Worm (Caenorhabditis elegans) whole organism, L4 larva: ENCODE measurements around the gene C14C6.2.

Experiments
- ZK337.2 ChIP-seq: fragments of 200-800 bp; sonication (Bioruptor generic); IDR thresholded peaks from 2 replicates; pipeline ENCODE4 v1.3.6; 2022; ENCODE audit warnings: missing genetic modification reagents, missing genetic modification characterization, missing compliant biosample characterization
- ZK546.5 ChIP-seq, 2 experiments: sonication (generic microtip); optimal IDR thresholded peaks; 2 replicates each; lab custom pipeline; 2017; ENCODE audit warnings: missing biosample characterization in 2 of 2, missing genetic modification characterization in 2 of 2
- aha-1 ChIP-seq: fragments of 150-350 bp; peaks from one replicate; lab custom pipeline; 2014; ENCODE audit warnings: missing biosample characterization, missing genetic modification characterization
- ama-1 ChIP-seq: fragments of 150-350 bp; optimal IDR thresholded peaks from 2 replicates; lab custom pipeline; 2014; ENCODE audit warnings: inconsistent platforms, mixed read lengths
- arid-1 ChIP-seq: fragments of 200-800 bp; sonication (Bioruptor generic); conservative IDR thresholded peaks from 2 replicates; pipeline ENCODE4 v1.3.6; 2022; ENCODE audit warnings: missing genetic modification reagents, missing genetic modification characterization, missing compliant biosample characterization
- ceh-28 ChIP-seq: fragments of 150-350 bp; optimal IDR thresholded peaks from 2 replicates; lab custom pipeline; 2014; ENCODE audit warnings: missing biosample characterization, missing genetic modification reagents, missing genetic modification characterization
- ceh-32 ChIP-seq: sonication (generic microtip); optimal IDR thresholded peaks from 2 replicates; lab custom pipeline; 2016; ENCODE audit warnings: mild to moderate bottlenecking, missing genetic modification characterization, missing compliant biosample characterization; ENCODE audit not compliant: poor library complexity
- ceh-44 ChIP-seq: fragments of 200-800 bp; sonication (Bioruptor generic); IDR thresholded peaks from 2 replicates; pipeline ENCODE4 v1.3.6; 2022; ENCODE audit warnings: missing genetic modification reagents, missing genetic modification characterization, missing compliant biosample characterization
- ceh-62 ChIP-seq: sonication (generic microtip); optimal IDR thresholded peaks from 2 replicates; lab custom pipeline; 2017; ENCODE audit warnings: missing biosample characterization, missing genetic modification characterization
- ces-1 ChIP-seq: fragments of 150-350 bp; sonication (generic microtip); optimal IDR thresholded peaks from 4 replicates; lab custom pipeline; 2014; ENCODE audit warnings: missing biosample characterization, missing genetic modification reagents, missing genetic modification characterization
- daf-8 ChIP-seq: fragments of 200-800 bp; sonication (Bioruptor generic); IDR thresholded peaks from 2 replicates; pipeline ENCODE4 v1.3.6; 2022; ENCODE audit warnings: missing genetic modification characterization, missing compliant biosample characterization
- dmd-6 ChIP-seq: fragments of 200-800 bp; sonication (Bioruptor generic); IDR thresholded peaks from 2 replicates; pipeline ENCODE4 v1.3.6; 2022; ENCODE audit warnings: missing genetic modification reagents, missing genetic modification characterization, missing compliant biosample characterization
- dmd-8 ChIP-seq: fragments of 200-800 bp; sonication (Bioruptor generic); IDR thresholded peaks from 2 replicates; pipeline ENCODE4 v1.3.6; 2022; ENCODE audit warnings: missing genetic modification characterization, missing compliant biosample characterization
- hmg-1.1 ChIP-seq: fragments of 200-800 bp; sonication (Bioruptor generic); IDR thresholded peaks from 2 replicates; pipeline ENCODE4 v1.3.6; 2022; ENCODE audit warnings: missing genetic modification reagents, missing genetic modification characterization, missing compliant biosample characterization
- jun-1 ChIP-seq: fragments of 150-350 bp; optimal IDR thresholded peaks from 2 replicates; lab custom pipeline; 2014; ENCODE audit warnings: missing biosample characterization, missing genetic modification reagents, missing genetic modification characterization
- lim-7 ChIP-seq: fragments of 200-800 bp; sonication (Bioruptor generic); IDR thresholded peaks from 2 replicates; pipeline ENCODE4 v1.3.6; 2022; ENCODE audit warnings: missing genetic modification characterization, missing compliant biosample characterization
- lin-13 ChIP-seq: fragments of 150-350 bp; optimal IDR thresholded peaks from 2 replicates; lab custom pipeline; 2014; ENCODE audit warnings: missing biosample characterization, missing genetic modification reagents, missing genetic modification characterization
- lin-38 ChIP-seq: fragments of 200-800 bp; sonication (Bioruptor generic); IDR thresholded peaks from 2 replicates; pipeline ENCODE4 v1.3.6; 2022; ENCODE audit warnings: missing genetic modification reagents, missing genetic modification characterization, missing compliant biosample characterization
- lir-3 ChIP-seq: sonication (generic microtip); optimal IDR thresholded peaks from 2 replicates; lab custom pipeline; 2016; ENCODE audit warnings: mild to moderate bottlenecking, missing genetic modification characterization, missing compliant biosample characterization
- mep-1 ChIP-seq: fragments of 150-350 bp; sonication (generic microtip); optimal IDR thresholded peaks from 3 replicates; lab custom pipeline; 2014; ENCODE audit warnings: missing biosample characterization, missing genetic modification characterization
- mes-2 ChIP-seq: sonication (generic microtip); optimal IDR thresholded peaks from 2 replicates; lab custom pipeline; 2016; ENCODE audit warnings: missing genotype, mild to moderate bottlenecking, missing genetic modification characterization, missing compliant biosample characterization; ENCODE audit not compliant: poor library complexity, severe bottlenecking
- mxl-3 ChIP-seq: fragments of 200-800 bp; sonication (Bioruptor generic); optimal IDR thresholded peaks from 2 replicates; lab custom pipeline; 2018; ENCODE audit warnings: mild to moderate bottlenecking, missing genetic modification characterization, missing compliant biosample characterization
- nhr-10 ChIP-seq: fragments of 150-350 bp; optimal IDR thresholded peaks from 2 replicates; lab custom pipeline; 2014; ENCODE audit warnings: missing biosample characterization, missing genetic modification characterization
- nhr-111 ChIP-seq: fragments of 200-800 bp; sonication (Bioruptor generic); optimal IDR thresholded peaks from 2 replicates; lab custom pipeline; 2018; ENCODE audit warnings: mild to moderate bottlenecking, missing genetic modification characterization, missing compliant biosample characterization
- nhr-237 ChIP-seq: sonication (generic microtip); optimal IDR thresholded peaks from 2 replicates; lab custom pipeline; 2017; ENCODE audit warnings: missing biosample characterization, missing genetic modification characterization
- nhr-25 ChIP-seq: sonication (generic microtip); optimal IDR thresholded peaks from 2 replicates; lab custom pipeline; 2017; ENCODE audit warnings: missing genetic modification characterization, mild to moderate bottlenecking, missing compliant biosample characterization, antibody characterized with exemption, moderate library complexity, borderline replicate concordance; ENCODE audit not compliant: insufficient read depth
- nhr-28 ChIP-seq: fragments of 150-350 bp; optimal IDR thresholded peaks from 2 replicates; lab custom pipeline; 2014; ENCODE audit warnings: missing biosample characterization, missing genetic modification characterization
- nhr-48 ChIP-seq: sonication (generic microtip); optimal IDR thresholded peaks from 2 replicates; lab custom pipeline; 2016; ENCODE audit warnings: mild to moderate bottlenecking, missing genetic modification characterization, missing compliant biosample characterization
- pha-4 ChIP-seq, 2 experiments: fragments of 150-350 bp in 1 of 2; fragments of 200-800 bp in 1 of 2; sonication (Bioruptor generic) in 1 of 2; IDR thresholded peaks in 1 of 2; optimal IDR thresholded peaks in 1 of 2; 2 replicates each; pipeline versions ENCODE4 v1.3.6 to Lab custom; 2014 to 2022; ENCODE audit warnings: missing genetic modification characterization in 2 of 2, missing genetic modification reagents in 2 of 2, missing biosample characterization in 1 of 2, missing compliant biosample characterization in 1 of 2
- php-3 ChIP-seq: fragments of 200-800 bp; sonication (Bioruptor generic); IDR thresholded peaks from 2 replicates; pipeline ENCODE4 v1.3.6; 2022; ENCODE audit warnings: missing genetic modification reagents, missing genetic modification characterization, missing compliant biosample characterization
- snpc-1.2 ChIP-seq: fragments of 200-800 bp; sonication (Bioruptor generic); IDR thresholded peaks from 2 replicates; pipeline ENCODE4 v1.3.6; 2022; ENCODE audit warnings: missing genetic modification reagents, missing genetic modification characterization, missing compliant biosample characterization
- snpc-4 ChIP-seq: fragments of 150-350 bp; optimal IDR thresholded peaks from 2 replicates; lab custom pipeline; 2014; ENCODE audit warnings: missing biosample characterization, missing genetic modification characterization
- unc-62 ChIP-seq, 3 experiments: fragments of 150-350 bp in 1 of 3; sonication (generic microtip); optimal IDR thresholded peaks in 2 of 3; peaks in 1 of 3; 1 replicate in 1 of 3; 2 replicates in 2 of 3; lab custom pipeline; 2014 to 2017; ENCODE audit warnings: missing biosample characterization in 3 of 3, missing genetic modification characterization in 3 of 3, missing genetic modification reagents in 3 of 3, missing genotype in 1 of 3
- ztf-11 ChIP-seq: fragments of 150-350 bp; optimal IDR thresholded peaks from 2 replicates; lab custom pipeline; 2014; ENCODE audit warnings: missing biosample characterization, missing genetic modification characterization

C14C6.2 gene

DNA sequence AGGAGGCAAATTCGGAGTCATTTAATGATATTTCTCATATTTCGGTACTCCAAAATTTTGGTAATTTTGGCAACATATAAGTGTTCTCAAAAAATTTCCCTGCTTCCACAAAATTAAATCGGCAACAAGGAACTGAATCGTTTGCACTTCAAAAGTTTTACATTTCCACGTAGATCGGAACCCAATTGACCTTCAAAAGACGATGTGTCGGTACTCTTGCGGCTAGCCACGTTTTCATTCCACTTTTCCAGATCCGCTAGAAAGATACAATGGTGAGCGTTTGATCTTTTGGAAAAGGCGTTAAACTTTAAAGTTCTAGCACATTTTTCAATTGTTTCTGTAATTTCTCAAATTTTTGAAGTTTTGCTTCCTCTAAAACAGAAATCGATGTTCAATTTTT is 34.0 kb downstream of the C14C6.2 start:
- TF ChIP-seq snpc-1.2: no peak
- no peak for TF ChIP-seq nhr-25 (tag; lab: Kevin White, UChicago)
- TF ChIP-seq ceh-28 (tag; lab: Kevin White, UChicago): no peak
- no peak for TF ChIP-seq ces-1 (GFP tag; lab: Kevin White, UChicago)
- TF ChIP-seq php-3 (GFP tag; lab: Robert Waterston, UW): no peak
- TF ChIP-seq mxl-3 (GFP tag; lab: Kevin White, UChicago): no peak
- no peak for TF ChIP-seq dmd-8 (GFP tag; lab: Robert Waterston, UW)
- TF ChIP-seq jun-1 (tag; lab: Kevin White, UChicago): no peak
- TF ChIP-seq ceh-32 (tag; lab: Kevin White, UChicago): no peak
- no peak for TF ChIP-seq mep-1 (tag; lab: Kevin White, UChicago)
- no peak for TF ChIP-seq ama-1 (lab: Kevin White, UChicago)
- no peak for TF ChIP-seq lir-3 (tag; lab: Kevin White, UChicago)
- no peak for TF ChIP-seq arid-1 (GFP tag; lab: Robert Waterston, UW)
- TF ChIP-seq ceh-44 (GFP tag; lab: Robert Waterston, UW): no peak
- no peak for TF ChIP-seq ceh-62 (tag; lab: Kevin White, UChicago)
- no peak for TF ChIP-seq lin-38 (GFP tag; lab: Robert Waterston, UW)

DNA sequence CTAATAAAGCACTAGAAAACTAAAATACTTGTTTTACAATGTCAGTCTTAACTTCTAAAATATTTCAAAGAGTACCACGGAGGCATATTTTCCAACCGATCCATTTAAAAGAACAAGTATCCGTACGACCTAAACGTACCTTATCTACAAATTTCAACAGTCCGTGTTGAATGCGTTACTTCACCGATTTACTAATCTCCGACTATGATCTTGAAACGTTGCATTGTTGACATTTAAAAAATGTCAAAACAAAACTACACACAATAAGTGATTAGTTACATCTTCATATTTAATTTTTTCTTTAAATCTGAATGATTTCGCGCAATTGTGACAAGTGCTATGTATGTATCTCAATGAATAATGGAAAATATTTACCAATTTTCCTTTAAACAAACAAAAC is 34.9 kb downstream of the C14C6.2 start:
- TF ChIP-seq lin-13 (GFP tag; lab: Kevin White, UChicago): no peak
- TF ChIP-seq lim-7 (GFP tag; lab: Robert Waterston, UW): no peak
- TF ChIP-seq dmd-6 (GFP tag; lab: Robert Waterston, UW): no peak
- no peak for TF ChIP-seq nhr-237 (tag; lab: Kevin White, UChicago)

DNA sequence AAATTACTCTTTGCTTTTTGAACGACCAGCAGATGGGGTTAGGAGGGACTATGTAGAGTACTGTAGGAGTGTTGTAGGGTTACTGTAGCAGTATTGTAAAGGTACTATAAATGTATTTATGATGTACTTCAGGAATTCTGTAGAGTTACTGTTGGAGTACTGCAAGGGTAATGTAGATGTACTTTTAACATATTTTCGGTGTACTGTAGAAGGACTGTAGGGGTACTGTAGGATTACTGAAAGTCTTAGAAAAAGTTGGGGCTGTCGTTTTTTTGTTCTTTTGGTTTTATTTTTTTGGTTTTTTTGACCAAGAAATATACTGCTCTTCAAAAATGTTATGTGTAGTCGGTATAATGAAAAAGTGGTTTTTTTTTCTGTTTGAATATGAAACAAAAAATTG is 35.7 kb downstream of the C14C6.2 start:
- TF ChIP-seq nhr-28 (tag; lab: Kevin White, UChicago) (no peak), mes-2 (no peak), nhr-111 (GFP tag; lab: Kevin White, UChicago) (no peak), hmg-1.1 (GFP tag; lab: Robert Waterston, UW) (no peak), unc-62 (GFP tag; optimal IDR thresholded peaks at IDR 0.05 in 1 of 2; lab: Kevin White, UChicago) (peak in 1 of 2 experiments; percentile 92), unc-62 (tag; optimal IDR thresholded peaks at IDR 0.05; lab: Kevin White, UChicago) (no peak), aha-1 (tag; lab: Kevin White, UChicago) (peak; percentile 41)

DNA sequence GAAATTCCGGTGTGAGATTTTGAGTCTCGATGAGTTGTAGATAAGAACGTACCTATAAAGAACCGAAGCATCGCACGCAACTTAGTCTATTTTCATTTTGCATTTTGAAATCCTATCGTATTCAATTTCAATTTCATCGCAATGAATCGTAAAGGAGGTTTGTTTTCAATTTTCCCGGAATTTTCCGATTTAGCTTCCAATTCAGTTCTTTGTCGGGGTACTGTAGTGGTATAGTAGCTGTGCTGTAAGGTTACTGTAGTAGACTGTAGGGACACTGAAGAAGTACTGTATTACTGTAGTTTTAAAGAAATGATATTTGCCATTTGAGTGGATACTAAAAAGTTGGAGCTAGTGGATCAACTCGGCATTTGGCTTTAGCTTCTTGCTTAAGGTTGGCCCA is 36.8 kb downstream of the C14C6.2 start:
- peak; percentile 71 for TF ChIP-seq aha-1 (tag; lab: Kevin White, UChicago)
- TF ChIP-seq nhr-10 (tag; lab: Kevin White, UChicago): no peak
- no peak for TF ChIP-seq ZK546.5 (tag; optimal IDR thresholded peaks at IDR 0.05; lab: Kevin White, UChicago)
- TF ChIP-seq daf-8 (GFP tag; lab: Robert Waterston, UW): no peak
- TF ChIP-seq unc-62 (GFP tag; optimal IDR thresholded peaks at IDR 0.05 in 1 of 2; lab: Kevin White, UChicago): peak in 1 of 2 experiments; percentile 84
- TF ChIP-seq unc-62 (tag; optimal IDR thresholded peaks at IDR 0.05; lab: Kevin White, UChicago): no peak
- TF ChIP-seq dmd-6 (GFP tag; lab: Robert Waterston, UW): no peak

DNA sequence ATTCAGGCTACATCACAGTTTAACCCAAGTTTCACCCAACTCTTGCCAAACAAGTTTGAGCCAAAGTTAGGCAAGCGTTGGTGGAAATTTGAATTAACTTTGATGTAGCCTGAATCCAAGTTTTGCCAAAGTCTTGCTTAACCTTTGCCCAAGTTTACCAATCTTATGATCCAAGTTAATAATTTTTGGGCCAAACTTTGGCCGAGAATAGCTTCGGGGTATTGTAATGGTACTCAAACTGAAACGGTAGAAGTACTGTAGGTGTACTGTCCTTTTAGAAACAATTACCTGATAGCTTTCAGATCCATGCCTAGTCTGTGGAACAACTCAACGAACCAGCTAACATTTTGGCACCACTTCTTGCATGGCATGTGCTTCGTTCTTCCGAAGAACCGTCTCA is 37.3 kb downstream of the C14C6.2 start, which contains the start of gene nhr-251:
nhr-251 (plus strand) TSS at position 301 of the 400 bp plus-strand sequence.
- no peak for TF ChIP-seq nhr-48
- TF ChIP-seq pha-4 (GFP tag; IDR thresholded peaks at IDR 0.05; lab: Robert Waterston, UW): no peak
- no peak for TF ChIP-seq pha-4 (tag; optimal IDR thresholded peaks at IDR 0.05; lab: Kevin White, UChicago)
- no peak for TF ChIP-seq snpc-4 (tag; lab: Kevin White, UChicago)
- no peak for TF ChIP-seq ZK337.2 (GFP tag; lab: Robert Waterston, UW)
- no peak for TF ChIP-seq ztf-11 (tag; lab: Kevin White, UChicago)
- TF ChIP-seq aha-1 (tag; lab: Kevin White, UChicago): peak; percentile 64
